Worm (Caenorhabditis elegans) whole organism, L1 larva: ENCODE measurements around the gene ttll-12.

Experiments
- C16A3.4 ChIP-seq: fragments of 150-350 bp; optimal IDR thresholded peaks from 2 replicates; lab custom pipeline; 2014; ENCODE audit warnings: missing biosample characterization, missing genetic modification characterization
- C34B4.2 ChIP-seq: sonication (generic microtip); optimal IDR thresholded peaks from 2 replicates; lab custom pipeline; 2017; ENCODE audit warnings: mild to moderate bottlenecking, missing genetic modification characterization, missing compliant biosample characterization
- F16B12.6 ChIP-seq: fragments of 150-350 bp; optimal IDR thresholded peaks from 2 replicates; lab custom pipeline; 2014; ENCODE audit warnings: missing biosample characterization, missing genetic modification characterization
- Y116A8C.19 ChIP-seq: sonication (generic microtip); optimal IDR thresholded peaks from 2 replicates; lab custom pipeline; 2016; ENCODE audit warnings: missing compliant biosample characterization, missing genetic modification characterization, borderline replicate concordance
- aha-1 ChIP-seq: fragments of 150-350 bp; optimal IDR thresholded peaks from 2 replicates; lab custom pipeline; 2014; ENCODE audit warnings: missing biosample characterization, missing genetic modification characterization
- alr-1 ChIP-seq: fragments of 200-800 bp; sonication (Bioruptor generic); optimal IDR thresholded peaks from 2 replicates; lab custom pipeline; 2018; ENCODE audit warnings: borderline replicate concordance, mild to moderate bottlenecking, missing genetic modification characterization, missing compliant biosample characterization
- ama-1 ChIP-seq: fragments of 150-350 bp; optimal IDR thresholded peaks from 2 replicates; lab custom pipeline; 2014
- ceh-63 ChIP-seq: fragments of 200-800 bp; sonication (Bioruptor generic); optimal IDR thresholded peaks from 2 replicates; lab custom pipeline; 2018; ENCODE audit warnings: mild to moderate bottlenecking, missing genetic modification characterization, missing compliant biosample characterization
- ceh-82 ChIP-seq, 3 experiments: fragments of 150-350 bp in 1 of 3; sonication (generic microtip) in 2 of 3; optimal IDR thresholded peaks; 2 replicates each; lab custom pipeline; 2014 to 2017; ENCODE audit warnings: missing biosample characterization in 3 of 3, missing genetic modification characterization in 3 of 3
- ceh-90 ChIP-seq: sonication (generic microtip); optimal IDR thresholded peaks from 2 replicates; lab custom pipeline; 2016; ENCODE audit warnings: missing genetic modification characterization, missing compliant biosample characterization
- dpl-1 ChIP-seq, 3 experiments: fragments of 150-350 bp in 2 of 3; sonication (generic microtip) in 1 of 3; optimal IDR thresholded peaks; 2 replicates each; lab custom pipeline; 2014 to 2017; ENCODE audit warnings: missing biosample characterization in 3 of 3, missing genetic modification characterization in 3 of 3, missing genetic modification reagents in 3 of 3
- dsc-1 ChIP-seq: sonication (generic microtip); optimal IDR thresholded peaks from 2 replicates; lab custom pipeline; 2016; ENCODE audit warnings: mild to moderate bottlenecking, missing genetic modification characterization, missing compliant biosample characterization
- efl-1 ChIP-seq, 4 experiments: fragments of 150-350 bp; optimal IDR thresholded peaks in 3 of 4; peaks in 1 of 4; 1 replicate in 1 of 4; 2 replicates in 3 of 4; lab custom pipeline; 2014; ENCODE audit warnings: missing biosample characterization in 2 of 4, missing genetic modification characterization in 2 of 4, missing genetic modification reagents in 2 of 4
- egl-27 ChIP-seq, 2 experiments: fragments of 150-350 bp in 1 of 2; sonication (generic microtip); optimal IDR thresholded peaks; 3 replicates each; lab custom pipeline; 2017 to 2018; ENCODE audit warnings: missing biosample characterization in 2 of 2, missing genetic modification characterization in 2 of 2, missing genetic modification reagents in 2 of 2
- elt-2 ChIP-seq: sonication (generic microtip); optimal IDR thresholded peaks from 2 replicates; lab custom pipeline; 2016; ENCODE audit warnings: missing genetic modification characterization, mild to moderate bottlenecking, inconsistent platforms, missing compliant biosample characterization, missing genetic modification reagents
- elt-3 ChIP-seq, 6 experiments: fragments of 150-350 bp in 1 of 6; sonication (generic microtip); optimal IDR thresholded peaks; 2 replicates each; lab custom pipeline; 2017 to 2018; ENCODE audit warnings: missing biosample characterization in 6 of 6, missing genetic modification characterization in 6 of 6, inconsistent platforms in 1 of 6
- ets-5 ChIP-seq: fragments of 200-800 bp; sonication (Bioruptor generic); IDR thresholded peaks from 2 replicates; pipeline ENCODE4 v1.3.6; 2022; ENCODE audit warnings: missing genetic modification characterization, missing compliant biosample characterization
- grh-1 ChIP-seq: fragments of 200-800 bp; sonication (Bioruptor generic); IDR thresholded peaks from 2 replicates; pipeline ENCODE4 v1.3.6; 2022; ENCODE audit warnings: missing genetic modification reagents, missing genetic modification characterization, missing compliant biosample characterization
- hlh-17 ChIP-seq: fragments of 200-800 bp; sonication (Bioruptor generic); optimal IDR thresholded peaks from 2 replicates; lab custom pipeline; 2018; ENCODE audit warnings: missing genetic modification characterization, mild to moderate bottlenecking, missing compliant biosample characterization, moderate library complexity, borderline replicate concordance
- jun-1 ChIP-seq: fragments of 150-350 bp; optimal IDR thresholded peaks from 2 replicates; lab custom pipeline; 2014; ENCODE audit warnings: missing biosample characterization, missing genetic modification reagents, missing genetic modification characterization
- lin-13 ChIP-seq: fragments of 150-350 bp; optimal IDR thresholded peaks from 2 replicates; lab custom pipeline; 2014; ENCODE audit warnings: missing biosample characterization, missing genetic modification reagents, missing genetic modification characterization
- lin-14 ChIP-seq: fragments of 200-800 bp; sonication (Bioruptor generic); optimal IDR thresholded peaks from 2 replicates; lab custom pipeline; 2018; ENCODE audit warnings: mild to moderate bottlenecking, missing genetic modification characterization, moderate library complexity, missing compliant biosample characterization
- lin-15B ChIP-seq: fragments of 150-350 bp; sonication (generic microtip); optimal IDR thresholded peaks from 3 replicates; lab custom pipeline; 2014; ENCODE audit warnings: missing biosample characterization, missing genetic modification characterization
- lin-35 ChIP-seq, 2 experiments: fragments of 150-350 bp; optimal IDR thresholded peaks; 2 replicates each; lab custom pipeline; 2014; ENCODE audit warnings: missing biosample characterization in 2 of 2, missing genetic modification characterization in 2 of 2, missing genetic modification reagents in 2 of 2
- lin-39 ChIP-seq: fragments of 150-350 bp; optimal IDR thresholded peaks from 2 replicates; lab custom pipeline; 2014; ENCODE audit warnings: missing biosample characterization, missing genetic modification reagents, missing genetic modification characterization
- mdl-1 ChIP-seq, 2 experiments: fragments of 150-350 bp; optimal IDR thresholded peaks; 2 replicates each; lab custom pipeline; 2014 to 2017; ENCODE audit warnings: missing biosample characterization in 2 of 2, missing genetic modification characterization in 2 of 2, inconsistent platforms in 1 of 2
- mep-1 ChIP-seq: fragments of 150-350 bp; optimal IDR thresholded peaks from 2 replicates; lab custom pipeline; 2014; ENCODE audit warnings: missing biosample characterization, missing genetic modification characterization
- nhr-11 ChIP-seq: fragments of 150-350 bp; optimal IDR thresholded peaks from 2 replicates; lab custom pipeline; 2014; ENCODE audit warnings: missing biosample characterization, missing genetic modification characterization
- nhr-20 ChIP-seq: sonication (generic microtip); optimal IDR thresholded peaks from 2 replicates; lab custom pipeline; 2016; ENCODE audit warnings: mild to moderate bottlenecking, missing genetic modification characterization, missing compliant biosample characterization
- nhr-28 ChIP-seq: fragments of 150-350 bp; optimal IDR thresholded peaks from 2 replicates; lab custom pipeline; 2014; ENCODE audit warnings: missing biosample characterization, missing genetic modification characterization
- nhr-71 ChIP-seq: sonication (generic microtip); optimal IDR thresholded peaks from 2 replicates; lab custom pipeline; 2016; ENCODE audit warnings: mild to moderate bottlenecking, missing genetic modification characterization, moderate library complexity, missing compliant biosample characterization
- nhr-84 ChIP-seq: sonication (generic microtip); optimal IDR thresholded peaks from 2 replicates; lab custom pipeline; 2017; ENCODE audit warnings: missing biosample characterization, missing genetic modification characterization
- nhr-90 ChIP-seq: sonication (generic microtip); optimal IDR thresholded peaks from 2 replicates; lab custom pipeline; 2016; ENCODE audit warnings: mild to moderate bottlenecking, missing genetic modification characterization, missing compliant biosample characterization; ENCODE audit not compliant: poor library complexity
- pag-3 ChIP-seq: sonication (generic microtip); optimal IDR thresholded peaks from 2 replicates; lab custom pipeline; 2017; ENCODE audit warnings: missing genetic modification characterization, mild to moderate bottlenecking, missing compliant biosample characterization, antibody characterized with exemption, borderline replicate concordance; ENCODE audit not compliant: insufficient read depth
- pqm-1 ChIP-seq: sonication (generic microtip); optimal IDR thresholded peaks from 3 replicates; lab custom pipeline; 2017; ENCODE audit warnings: missing biosample characterization, missing genetic modification characterization
- skn-1 ChIP-seq: fragments of 150-350 bp; optimal IDR thresholded peaks from 2 replicates; lab custom pipeline; 2014; ENCODE audit warnings: missing biosample characterization, missing genetic modification characterization
- swsn-7 ChIP-seq: sonication (generic microtip); optimal IDR thresholded peaks from 2 replicates; lab custom pipeline; 2016; ENCODE audit warnings: missing genetic modification characterization, missing compliant biosample characterization
- tlp-1 ChIP-seq: fragments of 150-350 bp; optimal IDR thresholded peaks from 2 replicates; lab custom pipeline; 2014; ENCODE audit warnings: missing biosample characterization, missing genetic modification characterization
- unc-130 ChIP-seq: fragments of 150-350 bp; optimal IDR thresholded peaks from 2 replicates; lab custom pipeline; 2017; ENCODE audit warnings: missing biosample characterization, missing genetic modification characterization, inconsistent platforms
- unc-86 ChIP-seq: sonication (generic microtip); optimal IDR thresholded peaks from 2 replicates; lab custom pipeline; 2016; ENCODE audit warnings: missing genetic modification characterization, missing compliant biosample characterization
- unc-98 ChIP-seq: fragments of 200-800 bp; sonication (Bioruptor generic); IDR thresholded peaks from 2 replicates; pipeline ENCODE4 v1.3.6; 2022; ENCODE audit warnings: missing genetic modification characterization, missing compliant biosample characterization
- vab-15 ChIP-seq: sonication (generic microtip); optimal IDR thresholded peaks from 2 replicates; lab custom pipeline; 2017; ENCODE audit warnings: missing genotype, mild to moderate bottlenecking, missing genetic modification characterization, missing compliant biosample characterization
- ztf-4 ChIP-seq: fragments of 150-350 bp; optimal IDR thresholded peaks from 2 replicates; lab custom pipeline; 2014; ENCODE audit warnings: missing biosample characterization, missing genetic modification characterization

ttll-12 gene

ce11 chrII:9301065-9301464, 37.7 kb upstream of the ttll-12 start:
- no peak for TF ChIP-seq grh-1 (GFP tag; lab: Robert Waterston, UW)
- TF ChIP-seq nhr-28 (tag; lab: Kevin White, UChicago), result no peak
- TF ChIP-seq nhr-20 (tag; lab: Kevin White, UChicago), result peak; percentile 12
- no peak for TF ChIP-seq dsc-1 (tag; lab: Kevin White, UChicago)
- TF ChIP-seq unc-98 (GFP tag; lab: Robert Waterston, UW), result no peak
- TF ChIP-seq aha-1 (tag; lab: Kevin White, UChicago), result no peak
- peak; percentile 83 for TF ChIP-seq elt-2 (tag; lab: Kevin White, UChicago)
- TF ChIP-seq lin-39 (tag; lab: Kevin White, UChicago), result no peak
- no peak for TF ChIP-seq pag-3 (tag; lab: Kevin White, UChicago)
- TF ChIP-seq jun-1 (tag; lab: Kevin White, UChicago), result no peak
- TF ChIP-seq skn-1, result no peak
- peak; percentile 27 for TF ChIP-seq lin-14
- TF ChIP-seq F16B12.6 (tag; lab: Kevin White, UChicago), result no peak
- no peak for TF ChIP-seq nhr-84 (tag; lab: Kevin White, UChicago)
- TF ChIP-seq nhr-71 (tag; lab: Kevin White, UChicago), result no peak
- no peak for TF ChIP-seq ceh-90
- TF ChIP-seq Y116A8C.19 (tag; lab: Kevin White, UChicago), result no peak
- TF ChIP-seq mep-1 (tag; lab: Kevin White, UChicago), result no peak
- no peak for TF ChIP-seq unc-130 (tag; lab: Kevin White, UChicago)
- TF ChIP-seq ets-5 (GFP tag; lab: Robert Waterston, UW), result no peak
- no peak for TF ChIP-seq dpl-1 (GFP tag; optimal IDR thresholded peaks at IDR 0.05; lab: Kevin White, UChicago)
- no peak for TF ChIP-seq ama-1 (lab: Kevin White, UChicago)
- TF ChIP-seq ztf-4 (tag; lab: Kevin White, UChicago), result no peak
- TF ChIP-seq lin-15B (tag; lab: Kevin White, UChicago), result no peak
- TF ChIP-seq pqm-1, result peak; percentile 3
- TF ChIP-seq mdl-1 (tag; optimal IDR thresholded peaks at IDR 0.05; lab: Kevin White, UChicago), result no peak
- TF ChIP-seq nhr-90 (tag; lab: Kevin White, UChicago), result peak; percentile 13
- TF ChIP-seq lin-13 (GFP tag; lab: Kevin White, UChicago), result no peak
- TF ChIP-seq lin-35 (GFP tag; optimal IDR thresholded peaks at IDR 0.05; lab: Kevin White, UChicago), result no peak
- no peak for TF ChIP-seq C34B4.2 (tag; lab: Kevin White, UChicago)
- TF ChIP-seq C16A3.4 (tag; lab: Kevin White, UChicago), result no peak

ce11 chrII:9303545-9303944, 35.3 kb upstream of the ttll-12 start:
- peak in 1 of 3 experiments; percentile 15 for TF ChIP-seq ceh-82 (tag; optimal IDR thresholded peaks at IDR 0.05; lab: Kevin White, UChicago)
- no peak for TF ChIP-seq dpl-1 (GFP tag; optimal IDR thresholded peaks at IDR 0.05; lab: Kevin White, UChicago)
- TF ChIP-seq lin-14, result peak; percentile 24
- TF ChIP-seq swsn-7 (tag; lab: Kevin White, UChicago), result no peak
- TF ChIP-seq skn-1, result peak; percentile 1

ce11 chrII:9304849-9305248, 33.9 kb upstream of the ttll-12 start:
- TF ChIP-seq ztf-4 (tag; lab: Kevin White, UChicago) (no peak), tlp-1 (tag; lab: Kevin White, UChicago) (no peak), elt-3 (tag; optimal IDR thresholded peaks at IDR 0.05; lab: Kevin White, UChicago) (no peak), alr-1 (tag; lab: Kevin White, UChicago) (no peak), efl-1 (optimal IDR thresholded peaks at IDR 0.05; lab: Kevin White, UChicago) (no peak), efl-1 (GFP tag; optimal IDR thresholded peaks at IDR 0.05 in 1 of 2; lab: Kevin White, UChicago) (no peak), lin-15B (tag; lab: Kevin White, UChicago) (no peak), egl-27 (tag; optimal IDR thresholded peaks at IDR 0.05; lab: Kevin White, UChicago) (no peak), ceh-90 (no peak), hlh-17 (no peak), nhr-11 (tag; lab: Kevin White, UChicago) (no peak), mep-1 (tag; lab: Kevin White, UChicago) (no peak), ceh-63 (no peak), lin-35 (GFP tag; optimal IDR thresholded peaks at IDR 0.05; lab: Kevin White, UChicago) (no peak), vab-15 (no peak), unc-130 (tag; lab: Kevin White, UChicago) (no peak), nhr-84 (tag; lab: Kevin White, UChicago) (no peak), nhr-28 (tag; lab: Kevin White, UChicago) (no peak), unc-86 (tag; lab: Kevin White, UChicago) (no peak)
